Worm (Caenorhabditis elegans) whole organism, mixed stage, embryonic: Measurements from ENCODE around the gene Y43F8B.9.

ENCODE experiments used
- M03D4.4 ChIP-seq: sonication (generic microtip); optimal IDR thresholded peaks from 2 replicates; lab custom pipeline; 2017; ENCODE audit warnings: mild to moderate bottlenecking, missing genetic modification characterization, missing compliant biosample characterization
- bed-3 ChIP-seq: fragments of 200-800 bp; sonication (Bioruptor generic); optimal IDR thresholded peaks from 3 replicates; lab custom pipeline; 2018; ENCODE audit warnings: mild to moderate bottlenecking, missing genetic modification characterization, moderate library complexity, missing compliant biosample characterization
- blmp-1 ChIP-seq: fragments of 150-350 bp; optimal IDR thresholded peaks from 2 replicates; lab custom pipeline; 2014; ENCODE audit warnings: missing biosample characterization, missing genetic modification characterization
- ceh-39 ChIP-seq: fragments of 150-350 bp; optimal IDR thresholded peaks from 2 replicates; lab custom pipeline; 2014; ENCODE audit warnings: missing biosample characterization, missing genetic modification characterization
- ceh-43 ChIP-seq: fragments of 200-800 bp; sonication (Bioruptor generic); optimal IDR thresholded peaks from 2 replicates; lab custom pipeline; 2018; ENCODE audit warnings: mild to moderate bottlenecking, missing genetic modification characterization, moderate library complexity, missing compliant biosample characterization
- ceh-83 ChIP-seq: fragments of 200-800 bp; sonication (Bioruptor generic); optimal IDR thresholded peaks from 2 replicates; lab custom pipeline; 2018; ENCODE audit warnings: mild to moderate bottlenecking, missing genetic modification characterization, missing compliant biosample characterization
- ces-1 ChIP-seq: fragments of 150-350 bp; optimal IDR thresholded peaks from 2 replicates; lab custom pipeline; 2014; ENCODE audit warnings: missing biosample characterization, missing genetic modification reagents, missing genetic modification characterization
- cnd-1 ChIP-seq: fragments of 200-800 bp; sonication (Bioruptor generic); optimal IDR thresholded peaks from 2 replicates; lab custom pipeline; 2018; ENCODE audit warnings: mild to moderate bottlenecking, missing genetic modification characterization, missing compliant biosample characterization
- drap-1 ChIP-seq: fragments of 200-800 bp; sonication (Bioruptor generic); optimal IDR thresholded peaks from 3 replicates; lab custom pipeline; 2018; ENCODE audit warnings: mild to moderate bottlenecking, missing genetic modification characterization, missing compliant biosample characterization
- elt-1 ChIP-seq: sonication (generic microtip); optimal IDR thresholded peaks from 2 replicates; lab custom pipeline; 2017; ENCODE audit warnings: missing genetic modification characterization, mild to moderate bottlenecking, missing compliant biosample characterization, antibody characterized with exemption, moderate library complexity, borderline replicate concordance; ENCODE audit not compliant: insufficient read depth
- elt-3 ChIP-seq: fragments of 150-350 bp; optimal IDR thresholded peaks from 2 replicates; lab custom pipeline; 2014; ENCODE audit warnings: missing biosample characterization, missing genetic modification characterization
- flh-1 ChIP-seq: fragments of 200-800 bp; sonication (Bioruptor generic); optimal IDR thresholded peaks from 2 replicates; lab custom pipeline; 2018; ENCODE audit warnings: mild to moderate bottlenecking, missing genetic modification characterization, moderate library complexity, missing compliant biosample characterization
- ham-2 ChIP-seq: fragments of 200-800 bp; sonication (Bioruptor generic); optimal IDR thresholded peaks from 2 replicates; lab custom pipeline; 2018; ENCODE audit warnings: mild to moderate bottlenecking, missing genetic modification characterization, missing compliant biosample characterization
- hlh-1 ChIP-seq: fragments of 150-350 bp; optimal IDR thresholded peaks from 2 replicates; lab custom pipeline; 2014; ENCODE audit warnings: missing biosample characterization, missing genetic modification reagents, missing genetic modification characterization
- lin-13 ChIP-seq: fragments of 150-350 bp; optimal IDR thresholded peaks from 2 replicates; lab custom pipeline; 2014; ENCODE audit warnings: missing biosample characterization, missing genetic modification characterization
- lin-32 ChIP-seq: fragments of 200-800 bp; sonication (Bioruptor generic); optimal IDR thresholded peaks from 2 replicates; lab custom pipeline; 2018; ENCODE audit warnings: mild to moderate bottlenecking, missing genetic modification characterization, missing compliant biosample characterization
- lsy-2 ChIP-seq: fragments of 150-350 bp; optimal IDR thresholded peaks from 2 replicates; lab custom pipeline; 2014; ENCODE audit warnings: missing biosample characterization, missing genetic modification characterization
- mab-5 ChIP-seq: fragments of 150-350 bp; optimal IDR thresholded peaks from 2 replicates; lab custom pipeline; 2014; ENCODE audit warnings: missing biosample characterization, missing genetic modification characterization
- mls-2 ChIP-seq: sonication (generic microtip); optimal IDR thresholded peaks from 2 replicates; lab custom pipeline; 2016; ENCODE audit warnings: mild to moderate bottlenecking, missing genetic modification characterization, moderate library complexity, missing compliant biosample characterization
- nhr-2 ChIP-seq: fragments of 150-350 bp; optimal IDR thresholded peaks from 2 replicates; lab custom pipeline; 2014; ENCODE audit warnings: missing biosample characterization, missing genetic modification characterization
- nhr-28 ChIP-seq: fragments of 150-350 bp; optimal IDR thresholded peaks from 2 replicates; lab custom pipeline; 2014; ENCODE audit warnings: missing biosample characterization, missing genetic modification characterization
- nhr-76 ChIP-seq: sonication (generic microtip); optimal IDR thresholded peaks from 2 replicates; lab custom pipeline; 2017; ENCODE audit warnings: missing biosample characterization, missing genetic modification characterization
- pha-4 ChIP-seq: fragments of 150-350 bp; optimal IDR thresholded peaks from 2 replicates; lab custom pipeline; 2018; ENCODE audit warnings: missing biosample characterization, missing genetic modification reagents, missing genetic modification characterization
- sem-2 ChIP-seq: fragments of 200-800 bp; sonication (Bioruptor generic); optimal IDR thresholded peaks from 2 replicates; lab custom pipeline; 2018; ENCODE audit warnings: mild to moderate bottlenecking, missing genetic modification characterization, missing compliant biosample characterization
- snpc-4 ChIP-seq: fragments of 150-350 bp; optimal IDR thresholded peaks from 2 replicates; lab custom pipeline; 2014; ENCODE audit warnings: missing biosample characterization, missing genetic modification characterization
- sptf-1 ChIP-seq: sonication (generic microtip); optimal IDR thresholded peaks from 2 replicates; lab custom pipeline; 2017; ENCODE audit warnings: mild to moderate bottlenecking, missing genetic modification characterization, moderate library complexity, missing compliant biosample characterization
- tbx-8 ChIP-seq: fragments of 200-800 bp; sonication (Bioruptor generic); optimal IDR thresholded peaks from 2 replicates; lab custom pipeline; 2018; ENCODE audit warnings: mild to moderate bottlenecking, missing genetic modification characterization, moderate library complexity, missing compliant biosample characterization
- unc-120 ChIP-seq: sonication (generic microtip); optimal IDR thresholded peaks from 2 replicates; lab custom pipeline; 2017; ENCODE audit warnings: missing genetic modification characterization, missing compliant biosample characterization; ENCODE audit not compliant: poor library complexity, severe bottlenecking
- unc-62 ChIP-seq: fragments of 150-350 bp; optimal IDR thresholded peaks from 2 replicates; lab custom pipeline; 2014; ENCODE audit warnings: missing biosample characterization, missing genetic modification reagents, missing genetic modification characterization
- zip-8 ChIP-seq: fragments of 150-350 bp; optimal IDR thresholded peaks from 2 replicates; lab custom pipeline; 2014; ENCODE audit warnings: missing biosample characterization, missing genetic modification characterization
- ztf-11 ChIP-seq: fragments of 150-350 bp; optimal IDR thresholded peaks from 2 replicates; lab custom pipeline; 2014; ENCODE audit warnings: missing biosample characterization, missing genetic modification characterization

Y43F8B.9 gene

DNA sequence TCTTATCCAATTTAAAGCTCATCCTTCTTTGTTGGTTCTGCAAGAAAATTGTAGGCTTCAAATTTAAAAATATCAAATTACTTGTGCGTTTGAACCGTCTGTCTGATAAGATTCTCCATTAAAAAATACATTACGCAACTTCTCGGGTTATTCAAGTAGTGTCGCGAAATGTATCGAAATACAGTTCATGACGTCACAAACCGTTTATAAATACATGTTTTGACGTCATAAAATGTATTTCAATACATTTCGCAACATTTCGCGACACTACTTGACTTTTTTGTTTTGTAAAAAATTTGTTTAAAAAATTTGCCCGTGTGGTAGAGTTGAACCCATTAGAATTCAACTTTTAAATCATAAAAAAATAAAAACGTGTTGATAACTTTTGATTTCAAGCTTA, 34.4 kb upstream of the Y43F8B.9 start:
- TF ChIP-seq hlh-1 = no peak
- TF ChIP-seq tbx-8 (GFP tag; lab: Kevin White, UChicago) = no peak
- peak; percentile 76 for TF ChIP-seq zip-8 (tag; lab: Kevin White, UChicago)
- TF ChIP-seq elt-3 (tag; lab: Kevin White, UChicago) = no peak
- TF ChIP-seq blmp-1 (tag; lab: Kevin White, UChicago) = no peak
- TF ChIP-seq pha-4 (tag; lab: Kevin White, UChicago) = no peak

DNA sequence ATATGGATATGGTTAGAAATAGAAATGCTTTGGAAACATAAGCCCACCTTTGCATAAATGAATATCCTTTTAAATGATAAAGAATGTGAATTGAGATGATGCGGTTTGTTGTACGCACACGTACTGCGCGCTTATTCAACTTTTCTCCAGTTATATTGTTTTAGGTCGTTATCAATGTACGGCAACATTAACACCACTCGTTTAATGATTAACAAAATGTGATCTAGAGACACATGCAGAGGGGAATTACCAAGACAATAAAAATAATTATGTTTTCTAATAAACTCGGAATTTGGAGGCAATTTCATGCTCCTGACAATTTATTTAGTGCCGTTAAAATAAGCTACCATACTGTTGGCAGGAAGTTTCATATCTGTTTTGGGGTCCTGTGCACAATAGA, 32.5 kb upstream of the Y43F8B.9 start, which contains the start of gene M04C3.1:
M04C3.1 (minus strand) TSS at position 164 of the 400 bp plus-strand sequence.
- TF ChIP-seq mls-2 (no peak), lsy-2 (tag; lab: Kevin White, UChicago) (no peak), M03D4.4 (tag; lab: Kevin White, UChicago) (no peak), sptf-1 (no peak), lin-13 (no peak), bed-3 (GFP tag; lab: Kevin White, UChicago) (no peak), ces-1 (GFP tag; lab: Kevin White, UChicago) (no peak), unc-120 (tag; lab: Kevin White, UChicago) (no peak), elt-3 (tag; lab: Kevin White, UChicago) (no peak), nhr-28 (tag; lab: Kevin White, UChicago) (no peak), tbx-8 (GFP tag; lab: Kevin White, UChicago) (no peak), nhr-76 (tag; lab: Kevin White, UChicago) (no peak), sem-2 (no peak), lin-32 (GFP tag; lab: Kevin White, UChicago) (no peak)

DNA sequence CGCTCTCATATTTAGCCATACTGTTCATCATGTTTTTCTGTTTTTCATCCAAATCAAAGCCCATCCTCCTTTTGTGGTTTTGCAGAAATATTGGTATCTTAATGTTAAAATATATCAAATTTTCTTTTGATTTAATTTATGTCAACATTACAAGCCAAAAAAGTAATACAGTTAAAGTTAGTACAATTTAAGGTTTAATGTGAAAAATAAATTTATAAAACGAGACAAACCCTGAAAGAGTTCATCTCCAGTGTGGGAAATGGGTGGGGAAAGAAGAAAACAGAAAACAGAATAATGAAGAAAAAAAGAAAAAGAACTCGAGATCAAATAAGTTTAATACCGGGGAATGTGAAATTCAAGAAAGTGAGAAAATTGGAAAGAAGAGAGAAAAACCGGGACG, 29.1 kb upstream of the Y43F8B.9 start, which contains the start of gene M04C3.2:
M04C3.2 (minus strand) TSS at position 101 of the 400 bp plus-strand sequence.
- TF ChIP-seq ztf-11 (tag; lab: Kevin White, UChicago) (no peak), snpc-4 (tag; lab: Kevin White, UChicago) (no peak), nhr-28 (tag; lab: Kevin White, UChicago) (no peak), nhr-76 (tag; lab: Kevin White, UChicago) (no peak), elt-3 (tag; lab: Kevin White, UChicago) (no peak), ces-1 (GFP tag; lab: Kevin White, UChicago) (no peak), nhr-2 (tag; lab: Kevin White, UChicago) (no peak), bed-3 (GFP tag; lab: Kevin White, UChicago) (no peak), pha-4 (tag; lab: Kevin White, UChicago) (no peak), tbx-8 (GFP tag; lab: Kevin White, UChicago) (no peak), hlh-1 (no peak), lin-32 (GFP tag; lab: Kevin White, UChicago) (no peak), mab-5 (no peak), cnd-1 (tag; lab: Kevin White, UChicago) (no peak), unc-120 (tag; lab: Kevin White, UChicago) (no peak), sem-2 (no peak), elt-1 (no peak)

- TF ChIP-seq lin-13 (no peak), M03D4.4 (tag; lab: Kevin White, UChicago) (no peak), lsy-2 (tag; lab: Kevin White, UChicago) (no peak), ceh-83 (GFP tag; lab: Kevin White, UChicago) (no peak), flh-1 (GFP tag; lab: Kevin White, UChicago) (no peak), unc-62 (GFP tag; lab: Kevin White, UChicago) (no peak), lin-32 (GFP tag; lab: Kevin White, UChicago) (no peak), cnd-1 (tag; lab: Kevin White, UChicago) (no peak), hlh-1 (no peak)
Measured at ce11 chrV:19449544-19449943, 28.4 kb upstream of the Y43F8B.9 start, which contains the start of gene M04C3.5. M04C3.5 (plus strand) TSS chrV:19449733.

DNA sequence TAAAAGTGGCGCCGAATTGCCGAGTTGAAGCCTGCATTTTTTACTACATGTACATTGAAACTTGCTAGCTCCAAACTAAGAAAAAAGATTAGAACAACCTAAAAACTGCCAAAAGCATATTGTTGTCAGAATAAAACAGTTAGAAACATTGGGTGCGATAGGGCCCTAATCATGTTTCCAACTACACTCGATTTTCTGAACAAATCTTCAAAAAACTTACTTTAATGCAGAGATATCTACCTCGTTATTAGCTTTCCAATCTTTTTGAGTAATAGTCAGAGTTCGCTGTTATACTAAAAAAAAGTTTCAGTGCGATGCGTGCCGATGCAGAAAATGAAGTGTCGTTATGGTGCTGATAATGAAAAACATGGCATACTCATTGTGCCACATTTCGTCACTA, 22.3 kb upstream of the Y43F8B.9 start, which contains the start of the genes Y43F8B.13 and Y43F8B.14:
Y43F8B.13 (plus strand) TSS at position 301 of the 400 bp plus-strand sequence.
Y43F8B.14 (minus strand) TSS at position 322 of the 400 bp plus-strand sequence.
- no peak for TF ChIP-seq tbx-8 (GFP tag; lab: Kevin White, UChicago)
- no peak for TF ChIP-seq ham-2 (GFP tag; lab: Kevin White, UChicago)
- TF ChIP-seq ceh-83 (GFP tag; lab: Kevin White, UChicago) = no peak
- TF ChIP-seq hlh-1 = no peak
- no peak for TF ChIP-seq ceh-39 (tag; lab: Kevin White, UChicago)
- TF ChIP-seq unc-120 (tag; lab: Kevin White, UChicago) = no peak
- no peak for TF ChIP-seq nhr-28 (tag; lab: Kevin White, UChicago)
- TF ChIP-seq elt-3 (tag; lab: Kevin White, UChicago) = no peak
- no peak for TF ChIP-seq elt-1
- TF ChIP-seq snpc-4 (tag; lab: Kevin White, UChicago) = no peak
- TF ChIP-seq ceh-43 (GFP tag; lab: Kevin White, UChicago) = no peak
- TF ChIP-seq drap-1 = no peak
- TF ChIP-seq lin-13 = no peak
- no peak for TF ChIP-seq sptf-1
